Fruit fly (Drosophila melanogaster) Kc167 (cell line): Measurements from ENCODE around the gene CG9636.

Experiments used
- Myc ChIP-seq: fragments of >200 bp; optimal IDR thresholded peaks from 2 replicates; lab custom pipeline; 2017; ENCODE audit warnings: missing external identifiers
- Sin3A ChIP-seq: fragments of >200 bp; optimal IDR thresholded peaks from 2 replicates; lab custom pipeline; 2018; ENCODE audit warnings: missing external identifiers
- h ChIP-seq: fragments of >200 bp; optimal IDR thresholded peaks from 3 replicates; lab custom pipeline; 2018; ENCODE audit warnings: missing external identifiers
- insv ChIP-seq: fragments of >200 bp; optimal IDR thresholded peaks from 3 replicates; lab custom pipeline; 2018; ENCODE audit warnings: missing external identifiers
- psq ChIP-seq: fragments of >200 bp; optimal IDR thresholded peaks from 2 replicates; lab custom pipeline; 2017; ENCODE audit warnings: missing external identifiers
- ttk ChIP-seq: sonication (Bioruptor generic); optimal IDR thresholded peaks from 2 replicates; lab custom pipeline; 2017; ENCODE audit warnings: missing external identifiers

The CG9636 gene

dm6 chr3R:8243720-8244119 lies at the start of gene CG9636, which contains the start of the genes CG18749 and CG33722:
CG9636 (minus strand) TSS chr3R:8243792.
CG18749 (plus strand) TSS chr3R:8244055.
CG33722 (plus strand) TSS chr3R:8244055.
- TF ChIP-seq psq (no peak), Sin3A (lab: Kevin White, UChicago) (no peak), Myc (lab: Kevin White, UChicago) (no peak), insv (lab: Kevin White, UChicago) (no peak), ttk (no peak), h (lab: Kevin White, UChicago) (no peak)

- TF ChIP-seq ttk (no peak), h (lab: Kevin White, UChicago) (no peak), Sin3A (lab: Kevin White, UChicago) (no peak), psq (no peak), Myc (lab: Kevin White, UChicago) (no peak)
Observed at dm6 chr3R:8292034-8292433, 48.4 kb upstream of the CG9636 start, which contains the start of gene CG31463. CG31463 (plus strand) TSS chr3R:8292335.

DNA sequence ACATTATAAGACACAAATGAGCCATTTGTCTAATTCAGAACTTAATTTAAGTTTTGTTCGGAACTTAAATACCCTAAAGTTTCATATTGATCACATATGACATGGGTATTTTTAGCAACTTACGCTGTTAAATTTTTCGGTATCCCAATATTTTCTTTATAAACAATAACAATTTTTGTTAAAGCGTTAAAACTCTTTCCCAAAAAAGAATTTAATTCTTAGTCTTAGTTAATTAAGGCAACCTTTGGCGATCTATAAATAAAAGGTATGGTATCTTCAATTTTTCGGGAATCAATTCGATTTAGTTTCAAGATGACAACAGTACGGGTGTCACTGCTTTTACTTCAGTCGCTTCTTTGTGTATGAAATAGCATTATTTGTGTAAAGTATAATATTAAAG lies 47.3 kb upstream of the CG9636 start, which contains the start of gene CG31464:
Gene CG31464 (plus strand): TSS at position 301 of the 400 bp plus-strand sequence.
- TF ChIP-seq Myc (lab: Kevin White, UChicago) (no peak), ttk (no peak), insv (lab: Kevin White, UChicago) (no peak), psq (no peak), Sin3A (lab: Kevin White, UChicago) (no peak), h (lab: Kevin White, UChicago) (no peak)

dm6 chr3R:8290478-8290877 lies 46.9 kb upstream of the CG9636 start, which contains the start of gene CG11672:
CG11672 (minus strand) TSS chr3R:8290578.
- TF ChIP-seq psq (no peak), insv (lab: Kevin White, UChicago) (no peak), Sin3A (lab: Kevin White, UChicago) (no peak), h (lab: Kevin White, UChicago) (no peak), ttk (no peak), Myc (lab: Kevin White, UChicago) (no peak)

DNA sequence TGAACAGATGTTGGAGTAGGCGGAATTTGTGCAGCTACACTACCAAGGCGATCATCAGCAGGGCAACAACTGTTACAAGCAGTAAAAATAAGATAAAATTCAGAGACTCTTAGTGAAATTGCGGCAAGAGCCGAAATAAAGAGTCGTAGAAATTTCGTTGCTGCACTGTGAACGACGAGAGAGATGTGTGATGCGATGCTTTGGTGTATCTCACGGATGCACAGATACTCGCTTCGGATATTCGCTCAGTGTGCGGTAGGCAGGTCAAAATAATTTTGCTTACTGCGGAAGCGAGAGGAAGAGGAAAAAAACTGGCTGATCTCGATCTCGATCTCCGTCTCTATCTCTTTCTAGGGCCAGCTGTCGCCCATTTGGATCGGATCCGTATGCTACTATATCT lies 45.2 kb upstream of the CG9636 start:
- TF ChIP-seq ttk (no peak), insv (lab: Kevin White, UChicago) (no peak)

DNA sequence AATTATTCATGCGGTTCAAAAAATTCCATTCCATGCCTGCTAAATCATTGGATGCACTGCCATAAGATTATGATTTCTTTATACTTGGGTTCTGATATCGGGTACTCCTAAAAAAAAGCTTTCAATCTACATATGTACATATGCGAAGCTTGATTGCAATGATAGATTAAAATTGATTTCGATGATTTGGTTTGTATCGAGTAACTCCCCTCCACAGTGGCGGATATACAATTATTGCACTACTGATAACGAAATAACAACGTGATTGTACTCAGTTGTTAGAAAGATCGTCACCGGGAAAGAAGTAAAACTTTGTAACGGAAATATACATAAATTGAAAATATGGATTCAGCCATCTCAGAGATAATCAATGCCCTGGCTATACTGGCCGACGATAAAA lies 44.1 kb upstream of the CG9636 start, which contains the start of gene Nazo:
Gene Nazo (plus strand): TSS at position 180 of the 400 bp plus-strand sequence.
- TF ChIP-seq h (lab: Kevin White, UChicago) (no peak), psq (no peak), ttk (no peak), Myc (lab: Kevin White, UChicago) (no peak), Sin3A (lab: Kevin White, UChicago) (no peak), insv (lab: Kevin White, UChicago) (no peak)

dm6 chr3R:8285727-8286344 lies 42.2 kb upstream of the CG9636 start:
- TF ChIP-seq insv (lab: Kevin White, UChicago): no peak
- no peak for TF ChIP-seq psq
- TF ChIP-seq h (lab: Kevin White, UChicago): no peak
- TF ChIP-seq ttk: no peak
- TF ChIP-seq Myc (lab: Kevin White, UChicago): no peak
- no peak for TF ChIP-seq Sin3A (lab: Kevin White, UChicago)

dm6 chr3R:8284234-8284633 lies 40.6 kb upstream of the CG9636 start:
- TF ChIP-seq h (lab: Kevin White, UChicago) (no peak), psq (no peak), Sin3A (lab: Kevin White, UChicago) (no peak), ttk (no peak), Myc (lab: Kevin White, UChicago) (no peak), insv (lab: Kevin White, UChicago) (no peak)

DNA sequence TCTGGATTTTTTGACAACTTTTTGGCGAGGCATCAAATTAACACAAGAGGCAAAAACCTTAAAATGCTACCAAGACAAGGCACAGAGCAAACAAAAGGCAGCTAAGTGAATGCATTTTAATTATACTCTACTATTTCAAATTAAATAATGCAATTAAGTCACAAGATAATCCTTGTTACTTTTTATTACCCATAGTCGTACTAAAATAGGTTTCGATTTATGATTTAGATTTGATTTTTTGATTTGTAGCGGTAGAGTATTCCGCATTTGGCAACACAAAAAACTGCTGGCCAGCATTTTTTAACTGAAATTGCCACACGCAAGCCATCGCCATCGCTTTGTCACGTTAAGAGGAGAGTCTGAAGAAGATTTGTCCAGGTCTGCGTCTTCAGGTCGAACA lies 39.1 kb upstream of the CG9636 start:
- no peak for TF ChIP-seq insv (lab: Kevin White, UChicago)
- no peak for TF ChIP-seq h (lab: Kevin White, UChicago)
- no peak for TF ChIP-seq ttk
- no peak for TF ChIP-seq psq
- no peak for TF ChIP-seq Sin3A (lab: Kevin White, UChicago)
- TF ChIP-seq Myc (lab: Kevin White, UChicago): no peak

DNA sequence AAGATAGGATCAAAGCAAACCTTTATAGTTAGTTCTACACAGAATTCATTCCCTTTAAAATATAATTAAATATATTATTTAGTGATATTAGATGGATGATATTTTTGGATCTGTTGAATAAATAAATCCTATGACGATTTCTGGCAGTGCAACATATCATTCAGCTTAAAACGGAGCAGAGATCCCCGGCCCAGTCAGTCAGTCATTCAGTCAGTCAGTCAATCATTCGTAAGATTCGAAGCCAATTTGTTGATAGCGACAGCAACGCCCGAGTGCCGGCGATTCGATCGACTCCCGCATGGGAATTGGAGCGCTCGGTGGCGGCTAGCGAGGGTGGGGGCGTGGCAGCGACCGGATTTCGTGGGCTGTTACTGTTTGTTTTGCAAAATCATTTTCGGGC lies 36.4 kb upstream of the CG9636 start:
- no peak for TF ChIP-seq psq
- no peak for TF ChIP-seq h (lab: Kevin White, UChicago)
- TF ChIP-seq Sin3A (lab: Kevin White, UChicago): no peak
- no peak for TF ChIP-seq insv (lab: Kevin White, UChicago)
- TF ChIP-seq ttk: no peak
- no peak for TF ChIP-seq Myc (lab: Kevin White, UChicago)

dm6 chr3R:8277494-8278293 lies 34.1 kb upstream of the CG9636 start, which contains the start of gene ato:
ato (plus strand) TSS chr3R:8278052.
- TF ChIP-seq ttk: no peak
- TF ChIP-seq Myc (lab: Kevin White, UChicago): no peak
- TF ChIP-seq Sin3A (lab: Kevin White, UChicago): no peak
- no peak for TF ChIP-seq h (lab: Kevin White, UChicago)
- TF ChIP-seq insv (lab: Kevin White, UChicago): no peak
- TF ChIP-seq psq: no peak

DNA sequence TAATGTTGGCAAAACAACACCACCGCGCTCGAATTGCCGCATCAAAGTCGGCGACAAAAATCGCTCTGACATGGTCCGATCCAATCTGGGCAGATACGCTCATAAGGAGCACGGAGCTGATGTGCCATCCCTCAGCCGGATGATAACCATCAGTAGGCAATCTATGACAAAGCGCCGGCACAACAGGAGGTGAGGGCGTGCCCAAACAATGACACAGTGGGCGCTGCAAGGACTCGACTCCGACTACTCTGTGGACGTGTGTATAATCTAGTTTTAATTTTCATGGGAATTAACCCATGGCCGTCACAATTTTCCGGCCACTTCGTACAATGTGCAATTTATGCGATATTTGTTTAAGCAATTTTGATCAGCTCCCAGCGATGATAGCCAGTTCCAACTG lies 31.4 kb upstream of the CG9636 start:
- TF ChIP-seq psq (no peak), h (lab: Kevin White, UChicago) (no peak), Myc (lab: Kevin White, UChicago) (no peak), insv (lab: Kevin White, UChicago) (no peak), Sin3A (lab: Kevin White, UChicago) (no peak), ttk (no peak)
